Worm (Caenorhabditis elegans) whole organism, L1 larva: ENCODE measurements around the gene egl-4.

ENCODE experiments used
- aly-2 ChIP-seq: fragments of 150-350 bp; optimal IDR thresholded peaks from 2 replicates; lab custom pipeline; 2014; ENCODE audit warnings: missing biosample characterization, missing genetic modification characterization
- lin-39 ChIP-seq: fragments of 150-350 bp; optimal IDR thresholded peaks from 2 replicates; lab custom pipeline; 2014; ENCODE audit warnings: missing biosample characterization, missing genetic modification reagents, missing genetic modification characterization

DNA sequence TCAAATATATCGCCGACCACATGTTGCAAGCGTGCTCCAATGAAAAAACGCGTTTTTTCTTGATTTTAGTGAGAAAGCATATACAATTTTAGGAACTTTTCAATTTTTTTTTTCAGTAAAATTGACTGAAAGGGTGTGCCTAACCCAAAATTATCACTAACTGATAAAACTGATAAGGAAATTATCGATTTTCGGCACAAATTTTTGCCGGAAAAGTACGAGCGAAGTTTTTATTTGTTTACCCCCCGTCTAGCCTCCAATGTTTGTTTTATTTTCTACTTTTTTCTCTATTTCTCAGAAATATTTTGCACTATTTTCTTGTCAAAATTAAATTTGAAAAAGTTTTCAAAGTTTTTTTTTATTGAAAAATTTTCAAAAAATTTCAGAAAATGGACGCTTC lies 13.6 kb upstream of the egl-4 start, which contains the start of gene ccm-2:
- no peak for TF ChIP-seq aly-2 (tag; lab: Kevin White, UChicago)
- no peak for TF ChIP-seq lin-39 (tag; lab: Kevin White, UChicago)
